Fruit fly (Drosophila melanogaster): ENCODE measurements around the gene MED18.
A peak's percentile ranks its signal among the peaks of the same experiment; 100 is the strongest.

MED18 gene

dm6 chrX:1849914-1850313 is 15.8 kb upstream of the MED18 start (continued):
- TF ChIP-seq spab (GFP tag; optimal IDR thresholded peaks at IDR 0.05) (no peak), Sox14 (GFP tag; optimal IDR thresholded peaks at IDR 0.05) (no peak), achi (GFP tag; optimal IDR thresholded peaks at IDR 0.05) (peak; percentile 9), net (GFP tag; optimal IDR thresholded peaks at IDR 0.05) (peak; percentile 13), dsx (GFP tag; optimal IDR thresholded peaks at IDR 0.05; ENCODE audit: poor library complexity, severe bottlenecking) (no peak), CG11762 (GFP tag; optimal IDR thresholded peaks at IDR 0.05; ENCODE audit: insufficient read depth) (no peak), ss (GFP tag; optimal IDR thresholded peaks at IDR 0.05) (no peak), Hr38 (GFP tag; optimal IDR thresholded peaks at IDR 0.05) (no peak), CG31627 (GFP tag; optimal IDR thresholded peaks at IDR 0.05) (peak; percentile 5), CG34406 (GFP tag; optimal IDR thresholded peaks at IDR 0.05) (no peak)

- peak; percentile 81 for TF ChIP-seq fkh (GFP tag; optimal IDR thresholded peaks at IDR 0.05)
- TF ChIP-seq svp (GFP tag), result peak; percentile 27
- no peak for TF ChIP-seq OdsH (GFP tag; optimal IDR thresholded peaks at IDR 0.05)
These were observed 11.6 kb upstream of the MED18 start for dm6 chrX:1854070-1854469.

- TF ChIP-seq achi (GFP tag; optimal IDR thresholded peaks at IDR 0.05) (no peak), Hr38 (GFP tag; optimal IDR thresholded peaks at IDR 0.05) (no peak), vri (GFP tag; optimal IDR thresholded peaks at IDR 0.05) (peak; percentile 62), CG6808 (GFP tag; optimal IDR thresholded peaks at IDR 0.05) (no peak), CG9139 (GFP tag; optimal IDR thresholded peaks at IDR 0.05) (no peak), Ets21C (GFP tag; optimal IDR thresholded peaks at IDR 0.05) (no peak), dac (GFP tag; optimal IDR thresholded peaks at IDR 0.05) (no peak), spab (GFP tag; optimal IDR thresholded peaks at IDR 0.05) (no peak), topi (GFP tag; optimal IDR thresholded peaks at IDR 0.05) (no peak), Eip78C (GFP tag) (peak; percentile 43), CG6276 (GFP tag; optimal IDR thresholded peaks at IDR 0.05) (no peak), Eip93F (GFP tag; optimal IDR thresholded peaks at IDR 0.05) (no peak), svp (GFP tag) (peak; percentile 76), Sox102F (GFP tag; optimal IDR thresholded peaks at IDR 0.05) (no peak), CG3919 (GFP tag; optimal IDR thresholded peaks at IDR 0.05) (no peak), Blimp-1 (GFP tag; optimal IDR thresholded peaks at IDR 0.05) (no peak)
These were observed 10.8 kb upstream of the MED18 start for dm6 chrX:1854873-1855272.

- peak; percentile 94 for TF ChIP-seq Blimp-1 (GFP tag; optimal IDR thresholded peaks at IDR 0.05)
- TF ChIP-seq CG32006 (GFP tag; optimal IDR thresholded peaks at IDR 0.05), result no peak
These were observed 9.1 kb upstream of the MED18 start for dm6 chrX:1856605-1857004.

- TF ChIP-seq CG6792 (GFP tag; optimal IDR thresholded peaks at IDR 0.05) (peak; percentile 24), CG10631 (GFP tag; optimal IDR thresholded peaks at IDR 0.05) (peak; percentile 48), CG31627 (GFP tag; optimal IDR thresholded peaks at IDR 0.05) (peak; percentile 47), CG3919 (GFP tag; optimal IDR thresholded peaks at IDR 0.05) (peak; percentile 38), CG7368 (GFP tag; optimal IDR thresholded peaks at IDR 0.05) (peak; percentile 52), vri (GFP tag; optimal IDR thresholded peaks at IDR 0.05) (peak; percentile 45), pdm3 (GFP tag; optimal IDR thresholded peaks at IDR 0.05) (peak; percentile 40), CG16779 (tag; optimal IDR thresholded peaks at IDR 0.05) (no peak), CG8119 (GFP tag; IDR thresholded peaks at IDR 0.05) (peak; percentile 25; the same call in 1 of the 3 replicates), CG34406 (GFP tag; optimal IDR thresholded peaks at IDR 0.05) (peak; percentile 22), salr (GFP tag; optimal IDR thresholded peaks at IDR 0.05) (no peak), CG15336 (GFP tag; IDR thresholded peaks at IDR 0.05) (peak; percentile 55), Sox102F (GFP tag; optimal IDR thresholded peaks at IDR 0.05) (peak; percentile 69), Sox15 (GFP tag; optimal IDR thresholded peaks at IDR 0.05) (no peak), CG3032 (tag; optimal IDR thresholded peaks at IDR 0.05) (peak; percentile 37), Hr39 (GFP tag; optimal IDR thresholded peaks at IDR 0.05) (peak; percentile 51), Ets96B (tag; optimal IDR thresholded peaks at IDR 0.05) (peak; percentile 36), ss (GFP tag; optimal IDR thresholded peaks at IDR 0.05) (peak; percentile 3 to 39), Sox14 (GFP tag; optimal IDR thresholded peaks at IDR 0.05) (peak; percentile 82), Lpt (GFP tag; optimal IDR thresholded peaks at IDR 0.05) (no peak), CG9139 (GFP tag; optimal IDR thresholded peaks at IDR 0.05) (no peak), dac (GFP tag; optimal IDR thresholded peaks at IDR 0.05) (no peak), Eip75B (GFP tag; optimal IDR thresholded peaks at IDR 0.05) (peak; percentile 64), Blimp-1 (GFP tag; optimal IDR thresholded peaks at IDR 0.05) (peak; percentile 10), Met (GFP tag; optimal IDR thresholded peaks at IDR 0.05) (peak; percentile 54), net (GFP tag; optimal IDR thresholded peaks at IDR 0.05) (peak; percentile 44), CG32006 (GFP tag; optimal IDR thresholded peaks at IDR 0.05) (peak; percentile 37), CG6808 (GFP tag; optimal IDR thresholded peaks at IDR 0.05) (peak; percentile 7), esn (GFP tag; optimal IDR thresholded peaks at IDR 0.05) (peak; percentile 63)
These were observed 6.8 kb upstream of the MED18 start, which contains the start of gene Lamtor5 for dm6 chrX:1858867-1859266. Lamtor5 (minus strand) TSS chrX:1858971.

Data from whole organism, prepupa.